Worm (Caenorhabditis elegans): ENCODE measurements around the gene des-2.

The des-2 gene

DNA sequence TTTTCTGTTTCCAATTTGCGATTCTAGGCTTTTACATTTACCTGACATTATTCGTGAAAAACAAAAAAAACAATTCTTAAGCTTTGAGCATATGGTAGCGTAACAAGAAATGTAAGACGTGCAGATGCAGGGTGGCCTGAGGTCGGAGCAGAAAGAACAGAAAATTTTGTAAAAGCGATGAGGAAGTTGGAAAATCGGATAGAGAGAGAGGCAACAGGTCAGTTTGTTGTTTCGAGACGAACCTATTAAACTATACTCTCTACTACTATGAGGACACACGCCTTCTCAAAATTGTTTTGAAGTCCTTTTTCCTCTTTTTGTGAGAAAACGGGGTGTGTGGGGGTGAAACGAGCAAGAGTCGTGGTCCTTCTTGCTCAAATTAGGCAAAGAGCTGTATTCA is at the start of gene des-2:
des-2 (minus strand) TSS at position 101 of the 400 bp plus-strand sequence.
- no peak for TF ChIP-seq nhr-237 (tag; optimal IDR thresholded peaks at IDR 0.05)

DNA sequence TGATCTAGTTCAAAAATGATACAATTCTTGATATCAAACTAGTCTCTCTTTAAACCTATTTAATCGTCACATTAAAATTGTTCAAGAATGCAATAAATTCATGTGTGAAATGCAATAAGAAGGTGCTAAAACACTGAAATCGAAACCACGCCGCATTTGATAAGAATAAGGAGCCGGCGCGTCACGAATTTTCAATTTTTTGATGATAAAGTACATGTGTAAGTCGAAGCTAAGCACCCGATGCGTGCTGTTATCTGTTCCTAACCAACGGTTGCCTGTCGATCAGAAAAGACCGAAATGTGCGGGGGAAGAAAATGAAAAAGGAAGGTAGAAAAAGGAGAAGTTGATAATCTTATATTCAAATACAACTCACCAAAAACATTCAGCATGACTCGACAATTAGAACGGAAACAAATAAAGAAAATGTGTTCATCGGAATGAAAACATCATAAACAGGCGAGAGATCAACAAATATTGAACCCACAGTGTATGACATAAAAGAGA is 48.8 kb upstream of the des-2 start, which contains the start of gene aat-6:
aat-6 (minus strand) TSS at position 454 of the 504 bp plus-strand sequence.
- TF ChIP-seq C16A3.4 (tag; optimal IDR thresholded peaks at IDR 0.05): no peak
- TF ChIP-seq pqm-1 (tag; optimal IDR thresholded peaks at IDR 0.05): peak; percentile 10
- peak in 1 of 2 experiments; percentile 24 for TF ChIP-seq lin-35 (GFP tag; optimal IDR thresholded peaks at IDR 0.05)
- peak; percentile 38 for TF ChIP-seq nhr-20 (tag; optimal IDR thresholded peaks at IDR 0.05)
- peak; percentile 93 for TF ChIP-seq elt-2 (tag; optimal IDR thresholded peaks at IDR 0.05)
- no peak for TF ChIP-seq skn-1 (tag; optimal IDR thresholded peaks at IDR 0.05)
- peak; percentile 2 for TF ChIP-seq nhr-90 (tag; optimal IDR thresholded peaks at IDR 0.05; ENCODE audit: poor library complexity)
- TF ChIP-seq efl-1 (optimal IDR thresholded peaks at IDR 0.05): no peak
- TF ChIP-seq efl-1 (GFP tag; optimal IDR thresholded peaks at IDR 0.05 in 1 of 2): peak in 1 of 2 experiments; percentile 78

DNA sequence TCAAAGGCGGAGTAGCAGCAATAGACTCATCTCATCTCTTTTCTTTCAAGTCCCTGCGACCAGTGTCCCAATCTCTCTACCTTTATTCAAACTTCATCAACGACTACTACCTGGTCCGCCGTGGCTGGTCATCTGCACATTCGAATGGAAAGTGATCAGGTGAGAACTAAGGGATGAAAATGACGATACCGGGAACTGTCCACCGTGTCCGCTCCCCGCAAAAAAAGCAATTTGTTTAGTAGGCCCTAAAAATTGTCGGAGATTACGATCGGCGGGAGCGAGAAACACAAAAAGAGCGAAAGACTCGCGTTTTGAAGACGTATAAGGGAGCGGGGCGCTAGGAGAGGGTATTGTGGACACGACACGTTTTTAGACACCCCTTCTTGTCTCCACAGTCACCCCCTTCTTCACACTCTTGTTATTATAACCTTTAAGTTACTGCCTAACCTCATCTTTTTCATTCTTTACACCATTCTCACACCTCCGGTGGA is 41.5 kb upstream of the des-2 start, which contains the start of gene zipt-16:
zipt-16 (plus strand) TSS at position 51 of the 491 bp plus-strand sequence.
- TF ChIP-seq lin-14 (GFP tag; optimal IDR thresholded peaks at IDR 0.05) (peak; percentile 19), unc-130 (tag; optimal IDR thresholded peaks at IDR 0.05) (no peak), grh-1 (GFP tag; IDR thresholded peaks at IDR 0.05) (no peak), blmp-1 (tag; optimal IDR thresholded peaks at IDR 0.05) (peak; percentile 12), nhr-85 (tag) (peak; percentile 60)

DNA sequence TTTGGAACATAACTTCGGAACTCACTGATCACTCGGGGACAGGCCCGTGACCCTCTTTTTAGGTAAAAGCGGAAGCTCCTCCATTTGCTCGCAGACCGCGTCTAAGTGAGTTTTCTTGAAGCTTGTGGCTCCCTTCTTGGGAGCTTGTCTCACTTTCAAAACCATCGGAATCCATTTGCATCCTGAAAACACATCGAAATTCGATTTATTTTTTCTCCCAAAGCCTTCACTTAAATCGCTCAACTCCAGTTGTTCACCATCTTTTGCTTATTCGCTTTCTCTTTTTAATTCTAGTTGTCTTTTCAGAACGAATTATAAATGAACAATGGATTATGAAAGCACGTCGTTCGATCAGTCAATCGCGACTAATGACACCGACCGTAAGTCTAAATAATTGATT is 37.8 kb upstream of the des-2 start, which contains the start of gene T11F9.1:
T11F9.1 (plus strand) TSS at position 301 of the 400 bp plus-strand sequence.
- peak; percentile 51 for TF ChIP-seq lin-14 (GFP tag; optimal IDR thresholded peaks at IDR 0.05)
- no peak for TF ChIP-seq irx-1 (tag; optimal IDR thresholded peaks at IDR 0.05)

DNA sequence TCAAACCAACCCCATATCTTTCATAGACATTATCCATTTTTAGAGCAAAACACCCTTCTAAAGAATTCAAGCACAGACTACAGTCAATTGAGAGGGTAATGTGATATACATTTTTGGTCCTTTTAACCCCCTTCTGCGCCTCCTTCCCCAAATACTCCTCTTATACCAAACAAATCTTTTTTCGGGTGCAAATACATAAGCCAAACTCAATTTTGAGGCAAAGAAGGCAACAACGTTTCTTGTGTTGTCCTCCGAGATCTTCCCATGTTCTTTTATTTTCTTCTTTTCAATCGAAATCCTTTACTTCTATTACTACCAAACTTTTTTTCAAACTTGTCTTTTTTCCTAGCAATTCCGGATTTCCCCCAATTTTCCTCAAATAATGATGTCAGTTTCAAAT is 33.4 kb upstream of the des-2 start:
- TF ChIP-seq pax-3 (tag; optimal IDR thresholded peaks at IDR 0.05) (no peak), lin-14 (GFP tag; optimal IDR thresholded peaks at IDR 0.05) (peak; percentile 44)

DNA sequence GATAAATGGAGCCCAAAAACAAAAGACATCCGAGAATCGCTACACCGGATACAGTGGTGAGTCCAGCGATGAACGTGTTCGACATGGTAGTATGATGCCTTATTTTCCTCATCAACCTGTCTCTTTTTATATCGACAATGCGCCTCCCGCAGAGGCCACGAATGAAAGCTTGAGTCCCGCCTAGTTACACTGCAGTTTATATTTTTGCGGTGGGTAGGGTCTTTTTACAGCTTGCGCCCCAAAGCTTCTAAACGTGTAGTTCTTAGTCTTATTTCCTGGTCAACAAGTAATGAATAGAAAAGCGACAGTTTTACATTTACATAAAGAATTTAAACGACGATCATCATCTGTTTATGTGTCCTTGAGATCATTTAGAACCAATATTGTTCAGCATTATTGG is 28.8 kb upstream of the des-2 start, which contains the start of gene col-156:
col-156 (minus strand) TSS at position 101 of the 400 bp plus-strand sequence.
- TF ChIP-seq C16A3.4 (tag; optimal IDR thresholded peaks at IDR 0.05) (no peak), nhr-76 (tag; optimal IDR thresholded peaks at IDR 0.05) (no peak), fkh-4 (tag; optimal IDR thresholded peaks at IDR 0.05; ENCODE audit: borderline replicate concordance) (no peak), tbx-2 (tag; optimal IDR thresholded peaks at IDR 0.05) (no peak)

DNA sequence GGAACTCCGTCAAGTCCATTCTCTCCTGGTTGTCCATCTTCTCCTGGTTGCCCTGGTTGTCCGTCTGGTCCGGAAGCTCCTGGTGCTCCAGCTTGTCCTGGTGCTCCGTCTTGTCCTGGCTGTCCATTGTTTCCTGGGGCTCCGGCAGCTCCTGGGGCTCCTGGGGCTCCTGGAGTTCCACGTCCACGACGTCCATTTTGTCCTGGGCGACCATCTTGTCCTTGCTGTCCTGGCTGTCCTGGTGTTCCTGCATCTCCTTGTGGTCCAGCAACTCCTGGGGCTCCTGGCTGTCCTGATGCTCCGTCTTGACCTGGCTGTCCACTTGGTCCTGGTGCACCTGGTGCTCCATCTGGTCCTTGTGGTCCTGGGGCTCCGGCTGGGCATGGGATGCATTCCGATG is 27.9 kb upstream of the des-2 start:
- TF ChIP-seq snpc-4 (tag; optimal IDR thresholded peaks at IDR 0.05) (no peak), irx-1 (tag; optimal IDR thresholded peaks at IDR 0.05) (no peak), snu-23 (GFP tag; optimal IDR thresholded peaks at IDR 0.05) (no peak)

DNA sequence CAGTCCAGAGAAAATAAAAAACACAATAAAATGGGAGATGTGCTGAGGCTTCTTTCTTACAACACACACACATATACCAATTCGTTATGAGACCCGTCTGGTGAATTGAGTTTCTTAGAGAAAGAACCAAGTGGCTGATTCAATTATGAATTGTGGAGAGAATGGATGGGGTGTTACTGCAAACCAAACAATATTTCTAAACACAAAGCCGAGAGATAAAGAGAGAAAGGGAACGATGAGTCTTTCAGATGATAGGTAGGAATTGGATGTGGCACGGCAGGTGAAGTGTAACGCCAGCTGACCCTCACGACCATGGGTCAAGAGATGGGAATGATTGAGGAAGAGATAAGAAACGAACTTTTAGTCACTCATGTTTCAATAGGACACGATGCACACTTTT is 24.8 kb upstream of the des-2 start, which contains the start of gene mig-17:
mig-17 (plus strand) TSS at position 389 of the 400 bp plus-strand sequence.
- TF ChIP-seq pag-3 (tag; optimal IDR thresholded peaks at IDR 0.05; ENCODE audit: borderline replicate concordance, insufficient read depth) (peak; percentile 72), elt-2 (tag; optimal IDR thresholded peaks at IDR 0.05) (no peak), lin-14 (GFP tag; optimal IDR thresholded peaks at IDR 0.05) (peak; percentile 60), dsc-1 (tag; optimal IDR thresholded peaks at IDR 0.05) (peak; percentile 42)

DNA sequence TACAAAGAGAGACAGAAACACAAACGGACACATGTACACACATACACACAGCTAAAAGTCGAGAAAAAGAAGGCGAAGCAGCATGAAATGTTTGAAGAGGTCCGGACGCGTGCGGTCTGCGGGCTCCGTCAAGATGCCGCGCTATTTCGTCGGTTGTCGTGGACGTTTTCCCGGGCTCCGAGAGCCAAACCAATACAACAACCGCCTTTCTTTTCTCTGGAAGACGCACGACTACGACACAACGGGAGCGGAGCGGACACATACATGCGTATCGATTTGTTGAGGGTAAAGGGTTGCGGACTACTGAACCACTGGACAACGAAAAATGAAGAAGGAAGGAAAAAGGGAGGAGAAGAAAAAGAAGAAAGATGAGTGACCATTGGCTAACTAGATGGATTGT is 23.9 kb upstream of the des-2 start:
- TF ChIP-seq lin-14 (GFP tag; optimal IDR thresholded peaks at IDR 0.05): peak; percentile 80
- TF ChIP-seq ceh-82 (tag; optimal IDR thresholded peaks at IDR 0.05): no peak
- no peak for TF ChIP-seq ceh-8 (GFP tag; optimal IDR thresholded peaks at IDR 0.05)
- peak; percentile 16 for TF ChIP-seq tbx-2 (tag; optimal IDR thresholded peaks at IDR 0.05)
- no peak for TF ChIP-seq fkh-10 (GFP tag; optimal IDR thresholded peaks at IDR 0.05)
- TF ChIP-seq snpc-4 (tag; optimal IDR thresholded peaks at IDR 0.05): no peak
- no peak for TF ChIP-seq aha-1 (tag; optimal IDR thresholded peaks at IDR 0.05)
- TF ChIP-seq zip-4 (GFP tag; optimal IDR thresholded peaks at IDR 0.05): no peak
- peak in 1 of 2 experiments; percentile 6 for TF ChIP-seq lin-35 (GFP tag; optimal IDR thresholded peaks at IDR 0.05)
- TF ChIP-seq pag-3 (tag; optimal IDR thresholded peaks at IDR 0.05; ENCODE audit: borderline replicate concordance, insufficient read depth): no peak
- no peak for TF ChIP-seq efl-3 (GFP tag; optimal IDR thresholded peaks at IDR 0.05)
- TF ChIP-seq unc-130 (tag; optimal IDR thresholded peaks at IDR 0.05): no peak
- no peak for TF ChIP-seq ceh-63 (GFP tag; optimal IDR thresholded peaks at IDR 0.05)
- TF ChIP-seq lin-15B (tag; optimal IDR thresholded peaks at IDR 0.05): no peak
- no peak for TF ChIP-seq unc-98 (GFP tag; IDR thresholded peaks at IDR 0.05)
- TF ChIP-seq nhr-71 (tag; optimal IDR thresholded peaks at IDR 0.05): peak; percentile 26
- no peak for TF ChIP-seq grh-1 (GFP tag; IDR thresholded peaks at IDR 0.05)
